Worm (Caenorhabditis elegans) whole organism, L4 larva: ENCODE results near the gene C06G3.3.
A peak's percentile ranks its signal among the peaks of the same experiment; 100 is the strongest.

ENCODE experiments used
- F10B5.3 ChIP-seq: sonication (generic microtip); optimal IDR thresholded peaks from 2 replicates; lab custom pipeline; 2016; ENCODE audit warnings: mild to moderate bottlenecking, missing genetic modification characterization, missing compliant biosample characterization
- F26F4.8 ChIP-seq: fragments of 200-800 bp; sonication (Bioruptor generic); conservative IDR thresholded peaks from 2 replicates; pipeline ENCODE4 v1.3.6; 2022; ENCODE audit warnings: missing genetic modification characterization, missing compliant biosample characterization
- T20F7.1 ChIP-seq: fragments of 200-800 bp; sonication (Bioruptor generic); optimal IDR thresholded peaks from 2 replicates; lab custom pipeline; 2018; ENCODE audit warnings: mild to moderate bottlenecking, missing genetic modification characterization, missing compliant biosample characterization
- T26A8.4 ChIP-seq: fragments of 200-800 bp; sonication (Bioruptor generic); IDR thresholded peaks from 2 replicates; pipeline ENCODE4 v1.3.6; 2022; ENCODE audit warnings: missing genetic modification characterization, missing compliant biosample characterization
- Y105C5A.15 ChIP-seq: fragments of 200-800 bp; sonication (Bioruptor generic); IDR thresholded peaks from 2 replicates; pipeline ENCODE4 v1.3.6; 2022; ENCODE audit warnings: missing genetic modification characterization, missing compliant biosample characterization
- Y48G9A.11 ChIP-seq: fragments of 200-800 bp; sonication (Bioruptor generic); IDR thresholded peaks from 2 replicates; pipeline ENCODE4 v1.3.6; 2022; ENCODE audit warnings: missing genetic modification reagents, missing genetic modification characterization, missing compliant biosample characterization
- ZK337.2 ChIP-seq: fragments of 200-800 bp; sonication (Bioruptor generic); IDR thresholded peaks from 2 replicates; pipeline ENCODE4 v1.3.6; 2022; ENCODE audit warnings: missing genetic modification reagents, missing genetic modification characterization, missing compliant biosample characterization
- aha-1 ChIP-seq: fragments of 150-350 bp; peaks from one replicate; lab custom pipeline; 2014; ENCODE audit warnings: missing biosample characterization, missing genetic modification characterization
- arid-1 ChIP-seq: fragments of 200-800 bp; sonication (Bioruptor generic); conservative IDR thresholded peaks from 2 replicates; pipeline ENCODE4 v1.3.6; 2022; ENCODE audit warnings: missing genetic modification reagents, missing genetic modification characterization, missing compliant biosample characterization
- ceh-28 ChIP-seq: fragments of 150-350 bp; optimal IDR thresholded peaks from 2 replicates; lab custom pipeline; 2014; ENCODE audit warnings: missing biosample characterization, missing genetic modification reagents, missing genetic modification characterization
- ceh-62 ChIP-seq: sonication (generic microtip); optimal IDR thresholded peaks from 2 replicates; lab custom pipeline; 2017; ENCODE audit warnings: missing biosample characterization, missing genetic modification characterization
- ctbp-1 ChIP-seq: fragments of 200-800 bp; sonication (Bioruptor generic); IDR thresholded peaks from 2 replicates; pipeline ENCODE4 v1.3.6; 2022; ENCODE audit warnings: missing genetic modification reagents, missing genetic modification characterization, missing compliant biosample characterization
- daf-16 ChIP-seq, 3 experiments: sonication (generic microtip); optimal IDR thresholded peaks; 2 replicates each; lab custom pipeline; 2016 to 2017; ENCODE audit warnings: missing genetic modification characterization in 3 of 3, missing genetic modification reagents in 3 of 3, mild to moderate bottlenecking in 2 of 3, missing compliant biosample characterization in 2 of 3, missing biosample characterization in 1 of 3, moderate library complexity in 1 of 3
- daf-19 ChIP-seq: fragments of 200-800 bp; sonication (Bioruptor generic); conservative IDR thresholded peaks from 2 replicates; pipeline ENCODE4 v1.3.6; 2022; ENCODE audit warnings: missing genetic modification characterization, missing compliant biosample characterization
- dmd-6 ChIP-seq: fragments of 200-800 bp; sonication (Bioruptor generic); IDR thresholded peaks from 2 replicates; pipeline ENCODE4 v1.3.6; 2022; ENCODE audit warnings: missing genetic modification reagents, missing genetic modification characterization, missing compliant biosample characterization
- dmd-8 ChIP-seq: fragments of 200-800 bp; sonication (Bioruptor generic); IDR thresholded peaks from 2 replicates; pipeline ENCODE4 v1.3.6; 2022; ENCODE audit warnings: missing genetic modification characterization, missing compliant biosample characterization
- dmd-9 ChIP-seq: fragments of 200-800 bp; sonication (Bioruptor generic); IDR thresholded peaks from 2 replicates; pipeline ENCODE4 v1.3.6; 2022; ENCODE audit warnings: missing genetic modification reagents, missing genetic modification characterization, missing compliant biosample characterization
- dpl-1 ChIP-seq: fragments of 150-350 bp; optimal IDR thresholded peaks from 2 replicates; lab custom pipeline; 2014; ENCODE audit warnings: missing biosample characterization, missing genetic modification reagents, missing genetic modification characterization
- dve-1 ChIP-seq: sonication (generic microtip); optimal IDR thresholded peaks from 2 replicates; lab custom pipeline; 2017; ENCODE audit warnings: antibody characterized with exemption, mild to moderate bottlenecking, missing genetic modification characterization, missing compliant biosample characterization; ENCODE audit not compliant: insufficient read depth
- egl-27 ChIP-seq: sonication (generic microtip); optimal IDR thresholded peaks from 3 replicates; lab custom pipeline; 2017; ENCODE audit warnings: missing biosample characterization, missing genetic modification reagents, missing genetic modification characterization
- fos-1 ChIP-seq: fragments of 150-350 bp; optimal IDR thresholded peaks from 2 replicates; lab custom pipeline; 2014; ENCODE audit warnings: missing biosample characterization, missing genetic modification characterization
- gei-8 ChIP-seq: fragments of 200-800 bp; sonication (Bioruptor generic); optimal IDR thresholded peaks from 2 replicates; lab custom pipeline; 2018; ENCODE audit warnings: mild to moderate bottlenecking, missing genetic modification characterization, missing compliant biosample characterization
- hif-1 ChIP-seq, 2 experiments: sonication (generic microtip); optimal IDR thresholded peaks; 2 replicates each; lab custom pipeline; 2016 to 2017; ENCODE audit warnings: missing compliant biosample characterization in 2 of 2, missing genetic modification characterization in 2 of 2, missing genetic modification reagents in 2 of 2, missing genotype in 2 of 2, mild to moderate bottlenecking in 1 of 2
- hlh-11 ChIP-seq: fragments of 200-800 bp; sonication (Bioruptor generic); optimal IDR thresholded peaks from 2 replicates; lab custom pipeline; 2018; ENCODE audit warnings: mild to moderate bottlenecking, missing genetic modification characterization, missing compliant biosample characterization
- hlh-30 ChIP-seq: sonication (generic microtip); optimal IDR thresholded peaks from 2 replicates; lab custom pipeline; 2017; ENCODE audit warnings: antibody characterized with exemption, mild to moderate bottlenecking, missing genetic modification characterization, missing compliant biosample characterization; ENCODE audit not compliant: insufficient read depth
- lin-15B ChIP-seq: fragments of 150-350 bp; sonication (generic microtip); optimal IDR thresholded peaks from 3 replicates; lab custom pipeline; 2014; ENCODE audit warnings: missing biosample characterization, missing genetic modification characterization
- lin-38 ChIP-seq: fragments of 200-800 bp; sonication (Bioruptor generic); IDR thresholded peaks from 2 replicates; pipeline ENCODE4 v1.3.6; 2022; ENCODE audit warnings: missing genetic modification reagents, missing genetic modification characterization, missing compliant biosample characterization
- lin-39 ChIP-seq: fragments of 150-350 bp; optimal IDR thresholded peaks from 2 replicates; lab custom pipeline; 2014; ENCODE audit warnings: missing biosample characterization, missing genetic modification reagents, missing genetic modification characterization
- lsy-2 ChIP-seq, 2 experiments: fragments of 150-350 bp in 1 of 2; sonication (generic microtip) in 1 of 2; optimal IDR thresholded peaks; 2 replicates each; lab custom pipeline; 2014 to 2017; ENCODE audit warnings: missing biosample characterization in 2 of 2, missing genetic modification characterization in 2 of 2
- madf-9 ChIP-seq: fragments of 200-800 bp; sonication (Bioruptor generic); conservative IDR thresholded peaks from 2 replicates; pipeline ENCODE4 v1.3.6; 2022; ENCODE audit warnings: missing genetic modification reagents, missing genetic modification characterization, missing compliant biosample characterization
- mdl-1 ChIP-seq, 2 experiments: fragments of 150-350 bp in 1 of 2; sonication (generic microtip) in 1 of 2; optimal IDR thresholded peaks; 2 replicates each; lab custom pipeline; 2014 to 2017; ENCODE audit warnings: missing biosample characterization in 2 of 2, missing genetic modification characterization in 2 of 2
- mep-1 ChIP-seq: fragments of 150-350 bp; sonication (generic microtip); optimal IDR thresholded peaks from 3 replicates; lab custom pipeline; 2014; ENCODE audit warnings: missing biosample characterization, missing genetic modification characterization
- nhr-10 ChIP-seq: fragments of 150-350 bp; optimal IDR thresholded peaks from 2 replicates; lab custom pipeline; 2014; ENCODE audit warnings: missing biosample characterization, missing genetic modification characterization
- nhr-11 ChIP-seq: fragments of 150-350 bp; optimal IDR thresholded peaks from 2 replicates; lab custom pipeline; 2014; ENCODE audit warnings: missing biosample characterization, missing genetic modification characterization
- nhr-111 ChIP-seq: fragments of 200-800 bp; sonication (Bioruptor generic); optimal IDR thresholded peaks from 2 replicates; lab custom pipeline; 2018; ENCODE audit warnings: mild to moderate bottlenecking, missing genetic modification characterization, missing compliant biosample characterization
- nhr-237 ChIP-seq: sonication (generic microtip); optimal IDR thresholded peaks from 2 replicates; lab custom pipeline; 2017; ENCODE audit warnings: missing biosample characterization, missing genetic modification characterization
- nhr-25 ChIP-seq: sonication (generic microtip); optimal IDR thresholded peaks from 2 replicates; lab custom pipeline; 2017; ENCODE audit warnings: missing genetic modification characterization, mild to moderate bottlenecking, missing compliant biosample characterization, antibody characterized with exemption, moderate library complexity, borderline replicate concordance; ENCODE audit not compliant: insufficient read depth
- nhr-28 ChIP-seq: fragments of 150-350 bp; optimal IDR thresholded peaks from 2 replicates; lab custom pipeline; 2014; ENCODE audit warnings: missing biosample characterization, missing genetic modification characterization
- nhr-6 ChIP-seq: fragments of 150-350 bp; optimal IDR thresholded peaks from 2 replicates; lab custom pipeline; 2014; ENCODE audit warnings: missing biosample characterization, missing genetic modification characterization
- nhr-77 ChIP-seq: fragments of 150-350 bp; optimal IDR thresholded peaks from 2 replicates; lab custom pipeline; 2014; ENCODE audit warnings: missing biosample characterization, missing genetic modification characterization
- pha-4 ChIP-seq, 2 experiments: fragments of 150-350 bp in 1 of 2; fragments of 200-800 bp in 1 of 2; sonication (Bioruptor generic) in 1 of 2; IDR thresholded peaks in 1 of 2; optimal IDR thresholded peaks in 1 of 2; 2 replicates each; pipeline versions ENCODE4 v1.3.6 to Lab custom; 2014 to 2022; ENCODE audit warnings: missing genetic modification characterization in 2 of 2, missing genetic modification reagents in 2 of 2, missing biosample characterization in 1 of 2, missing compliant biosample characterization in 1 of 2
- pqm-1 ChIP-seq: sonication (generic microtip); optimal IDR thresholded peaks from 2 replicates; lab custom pipeline; 2017; ENCODE audit warnings: missing biosample characterization, missing genetic modification characterization
- rbr-2 ChIP-seq: sonication (generic microtip); optimal IDR thresholded peaks from 2 replicates; lab custom pipeline; 2016; ENCODE audit warnings: missing genotype, missing genetic modification characterization, missing compliant biosample characterization
- snpc-4 ChIP-seq: fragments of 150-350 bp; optimal IDR thresholded peaks from 2 replicates; lab custom pipeline; 2014; ENCODE audit warnings: missing biosample characterization, missing genetic modification characterization
- spr-3 ChIP-seq: fragments of 200-800 bp; sonication (Bioruptor generic); optimal IDR thresholded peaks from 2 replicates; lab custom pipeline; 2018; ENCODE audit warnings: mild to moderate bottlenecking, missing genetic modification characterization, missing compliant biosample characterization
- zag-1 ChIP-seq: fragments of 150-350 bp; optimal IDR thresholded peaks from 2 replicates; lab custom pipeline; 2014; ENCODE audit warnings: missing biosample characterization, missing genetic modification characterization
- zip-2 ChIP-seq: fragments of 150-350 bp; optimal IDR thresholded peaks from 2 replicates; lab custom pipeline; 2014; ENCODE audit warnings: missing biosample characterization, missing genetic modification characterization
- ztf-11 ChIP-seq: fragments of 150-350 bp; optimal IDR thresholded peaks from 2 replicates; lab custom pipeline; 2014; ENCODE audit warnings: missing biosample characterization, missing genetic modification characterization

C06G3.3 gene

ce11 chrIV:7023858-7024257 is 12.1 kb upstream of the C06G3.3 start, which contains the start of gene adah-1 (continued):
- TF ChIP-seq lsy-2 (tag; optimal IDR thresholded peaks at IDR 0.05; lab: Kevin White, UChicago) = peak in 1 of 2 experiments; percentile 31
- peak in 1 of 2 experiments; percentile 13 for TF ChIP-seq mdl-1 (tag; optimal IDR thresholded peaks at IDR 0.05; lab: Kevin White, UChicago)
- peak; percentile 78 for TF ChIP-seq hlh-30 (tag; lab: Kevin White, UChicago)
- TF ChIP-seq lin-15B = no peak
- TF ChIP-seq nhr-25 (tag; lab: Kevin White, UChicago) = no peak
- no peak for TF ChIP-seq gei-8
- no peak for TF ChIP-seq pha-4 (GFP tag; IDR thresholded peaks at IDR 0.05; lab: Robert Waterston, UW)
- no peak for TF ChIP-seq pha-4 (tag; optimal IDR thresholded peaks at IDR 0.05; lab: Kevin White, UChicago)
- no peak for TF ChIP-seq zag-1 (tag; lab: Kevin White, UChicago)
- TF ChIP-seq dmd-8 (GFP tag; lab: Robert Waterston, UW) = no peak

ce11 chrIV:7024829-7025228 is 11.1 kb upstream of the C06G3.3 start:
- no peak for TF ChIP-seq daf-16 (GFP tag; optimal IDR thresholded peaks at IDR 0.05; lab: Kevin White, UChicago)
- peak; percentile 19 for TF ChIP-seq daf-16 (tag; optimal IDR thresholded peaks at IDR 0.05; lab: Kevin White, UChicago)
- TF ChIP-seq fos-1 (tag; lab: Kevin White, UChicago) = no peak
- peak; percentile 65 for TF ChIP-seq pqm-1 (tag; lab: Kevin White, UChicago)
- TF ChIP-seq T26A8.4 (GFP tag; lab: Robert Waterston, UW) = no peak
- TF ChIP-seq dmd-9 (GFP tag; lab: Robert Waterston, UW) = no peak
- TF ChIP-seq ztf-11 (tag; lab: Kevin White, UChicago) = no peak
- no peak for TF ChIP-seq ceh-28 (tag; lab: Kevin White, UChicago)
- no peak for TF ChIP-seq nhr-11 (tag; lab: Kevin White, UChicago)
- TF ChIP-seq hif-1 (tag; optimal IDR thresholded peaks at IDR 0.05; lab: Kevin White, UChicago) = no peak
- TF ChIP-seq nhr-10 = no peak
- peak; percentile 51; the same call in 1 of the 2 replicates for TF ChIP-seq dmd-6
- peak; percentile 10 for TF ChIP-seq dve-1
- TF ChIP-seq lin-38 (GFP tag; lab: Robert Waterston, UW) = no peak
- TF ChIP-seq Y105C5A.15 = no peak
- no peak for TF ChIP-seq Y48G9A.11 (GFP tag; lab: Robert Waterston, UW)
- no peak for TF ChIP-seq nhr-6 (tag; lab: Kevin White, UChicago)
- peak; percentile 26 for TF ChIP-seq hlh-11 (tag; lab: Kevin White, UChicago)

ce11 chrIV:7025835-7026234 is 10.1 kb upstream of the C06G3.3 start:
- TF ChIP-seq mdl-1 (tag; optimal IDR thresholded peaks at IDR 0.05; lab: Kevin White, UChicago) (no peak), hlh-30 (tag; lab: Kevin White, UChicago) (peak; percentile 3), nhr-28 (peak; percentile 68), nhr-77 (tag; lab: Kevin White, UChicago) (no peak), ctbp-1 (no peak), hlh-11 (tag; lab: Kevin White, UChicago) (peak; percentile 60), aha-1 (peak; percentile 81), snpc-4 (tag; lab: Kevin White, UChicago) (no peak), egl-27 (tag; lab: Kevin White, UChicago) (no peak), nhr-237 (tag; lab: Kevin White, UChicago) (no peak), hif-1 (tag; optimal IDR thresholded peaks at IDR 0.05; lab: Kevin White, UChicago) (no peak), rbr-2 (tag; lab: Kevin White, UChicago) (no peak), gei-8 (no peak), daf-19 (GFP tag; lab: Robert Waterston, UW) (no peak), T20F7.1 (GFP tag; lab: Kevin White, UChicago) (peak; percentile 17), pha-4 (GFP tag; IDR thresholded peaks at IDR 0.05; lab: Robert Waterston, UW) (no peak), pha-4 (tag; optimal IDR thresholded peaks at IDR 0.05; lab: Kevin White, UChicago) (no peak), dpl-1 (GFP tag; lab: Kevin White, UChicago) (no peak), lin-39 (tag; lab: Kevin White, UChicago) (no peak), ZK337.2 (GFP tag; lab: Robert Waterston, UW) (no peak), F10B5.3 (tag; lab: Kevin White, UChicago) (no peak), mep-1 (no peak), F26F4.8 (GFP tag; lab: Robert Waterston, UW) (no peak), spr-3 (GFP tag; lab: Kevin White, UChicago) (no peak), madf-9 (no peak), nhr-111 (GFP tag; lab: Kevin White, UChicago) (no peak), ceh-62 (tag; lab: Kevin White, UChicago) (no peak), arid-1 (GFP tag; lab: Robert Waterston, UW) (no peak), zip-2 (tag; lab: Kevin White, UChicago) (no peak)
